Fruit fly (Drosophila melanogaster): Measurements from ENCODE around the gene Trs33.

Trs33 gene

dm6 chr3R:15371833-15372232, 21.0 kb upstream of the Trs33 start, which contains the start of the genes Ccm3 and CG6136 (continued):
- no peak for TF ChIP-seq tap (tag; optimal IDR thresholded peaks at IDR 0.05)
- peak; percentile 99 for TF ChIP-seq CG10267 (tag; optimal IDR thresholded peaks at IDR 0.05)
- TF ChIP-seq sima (GFP tag; optimal IDR thresholded peaks at IDR 0.05): no peak
- TF ChIP-seq CG10209 (GFP tag; optimal IDR thresholded peaks at IDR 0.05): no peak
- TF ChIP-seq Adf1 (GFP tag; IDR thresholded peaks at IDR 0.05): peak; percentile 41; the same call in 1 of the 2 replicates
- no peak for TF ChIP-seq Bdp1 (GFP tag; optimal IDR thresholded peaks at IDR 0.05)
- peak; percentile 36 for TF ChIP-seq CG10979 (tag; optimal IDR thresholded peaks at IDR 0.05)
- peak; percentile 92 for TF ChIP-seq unc-4 (GFP tag; IDR thresholded peaks at IDR 0.05; ENCODE audit: partially characterized antibody)
- peak; percentile 28 for TF ChIP-seq PHDP (tag; optimal IDR thresholded peaks at IDR 0.05)
- TF ChIP-seq nerfin-1 (tag; optimal IDR thresholded peaks at IDR 0.05): peak; percentile 4
- no peak for TF ChIP-seq Lpt (GFP tag; optimal IDR thresholded peaks at IDR 0.05)
- TF ChIP-seq gce (GFP tag; IDR thresholded peaks at IDR 0.05): no peak
- peak; percentile 15; the same call in 1 of the 2 replicates for TF ChIP-seq ara (GFP tag; IDR thresholded peaks at IDR 0.05)
- no peak for TF ChIP-seq trh (GFP tag; optimal IDR thresholded peaks at IDR 0.05)
- no peak for TF ChIP-seq CG31365 (tag; optimal IDR thresholded peaks at IDR 0.05)
- no peak for TF ChIP-seq CG6175 (GFP tag; IDR thresholded peaks at IDR 0.05)
- TF ChIP-seq H2.0 (GFP tag; IDR thresholded peaks at IDR 0.05): peak; percentile 24
- TF ChIP-seq cwo (GFP tag; optimal IDR thresholded peaks at IDR 0.05): no peak
- TF ChIP-seq Asciz (GFP tag; optimal IDR thresholded peaks at IDR 0.05): no peak
- peak; percentile 45 for TF ChIP-seq CG13894 (tag; optimal IDR thresholded peaks at IDR 0.05)
- peak; percentile 56; the same call in 1 of the 2 replicates for TF ChIP-seq E2f1 (GFP tag; IDR thresholded peaks at IDR 0.05)
- TF ChIP-seq Hsf (GFP tag; optimal IDR thresholded peaks at IDR 0.05): peak; percentile 35
- no peak for TF ChIP-seq CG12219 (GFP tag; optimal IDR thresholded peaks at IDR 0.05)
- TF ChIP-seq eve (GFP tag; optimal IDR thresholded peaks at IDR 0.05): no peak
- TF ChIP-seq Sox102F (GFP tag; optimal IDR thresholded peaks at IDR 0.05): no peak
- TF ChIP-seq mirr (GFP tag; optimal IDR thresholded peaks at IDR 0.05): peak; percentile 33
- no peak for TF ChIP-seq tup (GFP tag; optimal IDR thresholded peaks at IDR 0.05)
- peak; percentile 77 for TF ChIP-seq CG2129 (GFP tag; IDR thresholded peaks at IDR 0.05; ENCODE audit: partially characterized antibody)
- TF ChIP-seq CG15269 (tag; optimal IDR thresholded peaks at IDR 0.05): no peak
- peak; percentile 89 for TF ChIP-seq tna (GFP tag; IDR thresholded peaks at IDR 0.05; ENCODE audit: partially characterized antibody)
- TF ChIP-seq HLH3B (GFP tag; IDR thresholded peaks at IDR 0.05): 0 out of 2 replicates have a peak, but pooled peaks have one; percentile 26
- TF ChIP-seq dan (GFP tag; IDR thresholded peaks at IDR 0.05): no peak
- peak; percentile 95 for TF ChIP-seq amos (GFP tag; IDR thresholded peaks at IDR 0.05; ENCODE audit: partially characterized antibody)
- peak; percentile 48 for TF ChIP-seq ewg (GFP tag; optimal IDR thresholded peaks at IDR 0.05)
- TF ChIP-seq TFAM (GFP tag; optimal IDR thresholded peaks at IDR 0.05): no peak
- no peak for TF ChIP-seq pros (GFP tag; optimal IDR thresholded peaks at IDR 0.05)
- TF ChIP-seq CG11247 (GFP tag; IDR thresholded peaks at IDR 0.05): peak; percentile 44; the same call in 1 of the 2 replicates
- peak; percentile 1 for TF ChIP-seq nom (GFP tag; optimal IDR thresholded peaks at IDR 0.05)
- no peak for TF ChIP-seq CG32767 (GFP tag; IDR thresholded peaks at IDR 0.05)
- no peak for TF ChIP-seq so (GFP tag; IDR thresholded peaks at IDR 0.05)
- TF ChIP-seq CG7839 (tag; optimal IDR thresholded peaks at IDR 0.05): no peak
- TF ChIP-seq CG2116 (GFP tag; optimal IDR thresholded peaks at IDR 0.05): peak; percentile 90
- TF ChIP-seq CG14667 (GFP tag; IDR thresholded peaks at IDR 0.05): no peak
- peak; percentile 86 for TF ChIP-seq hb (GFP tag; IDR thresholded peaks at IDR 0.05; ENCODE audit: partially characterized antibody)
- TF ChIP-seq shn (GFP tag; optimal IDR thresholded peaks at IDR 0.05): peak; percentile 12
- no peak for TF ChIP-seq klu (GFP tag; IDR thresholded peaks at IDR 0.05)
- TF ChIP-seq pita (GFP tag; optimal IDR thresholded peaks at IDR 0.05): no peak
- no peak for TF ChIP-seq crol (GFP tag; IDR thresholded peaks at IDR 0.05)
- TF ChIP-seq Mrtf (GFP tag; IDR thresholded peaks at IDR 0.05): no peak
- no peak for TF ChIP-seq sens-2 (GFP tag; IDR thresholded peaks at IDR 0.05)
- TF ChIP-seq Deaf1 (tag; optimal IDR thresholded peaks at IDR 0.05): peak; percentile 50

All from whole organism, embryonic.